Worm (Caenorhabditis elegans) whole organism, L1 larva: ENCODE measurements around the gene Y116A8A.4.

Source experiments
- C34B4.2 ChIP-seq: sonication (generic microtip); optimal IDR thresholded peaks from 2 replicates; lab custom pipeline; 2017; ENCODE audit warnings: mild to moderate bottlenecking, missing genetic modification characterization, missing compliant biosample characterization
- ceh-82 ChIP-seq, 3 experiments: fragments of 150-350 bp in 1 of 3; sonication (generic microtip) in 2 of 3; optimal IDR thresholded peaks; 2 replicates each; lab custom pipeline; 2014 to 2017; ENCODE audit warnings: missing biosample characterization in 3 of 3, missing genetic modification characterization in 3 of 3
- efl-1 ChIP-seq, 4 experiments: fragments of 150-350 bp; optimal IDR thresholded peaks in 3 of 4; peaks in 1 of 4; 1 replicate in 1 of 4; 2 replicates in 3 of 4; lab custom pipeline; 2014; ENCODE audit warnings: missing biosample characterization in 2 of 4, missing genetic modification characterization in 2 of 4, missing genetic modification reagents in 2 of 4
- efl-3 ChIP-seq: fragments of 200-800 bp; sonication (Bioruptor generic); optimal IDR thresholded peaks from 2 replicates; lab custom pipeline; 2018; ENCODE audit warnings: mild to moderate bottlenecking, missing genetic modification characterization, missing compliant biosample characterization
- egl-13 ChIP-seq: sonication (generic microtip); optimal IDR thresholded peaks from 2 replicates; lab custom pipeline; 2016; ENCODE audit warnings: missing genotype, missing genetic modification reagents, missing genetic modification characterization, missing compliant biosample characterization
- egl-27 ChIP-seq, 2 experiments: fragments of 150-350 bp in 1 of 2; sonication (generic microtip); optimal IDR thresholded peaks; 3 replicates each; lab custom pipeline; 2017 to 2018; ENCODE audit warnings: missing biosample characterization in 2 of 2, missing genetic modification characterization in 2 of 2, missing genetic modification reagents in 2 of 2
- elt-2 ChIP-seq: sonication (generic microtip); optimal IDR thresholded peaks from 2 replicates; lab custom pipeline; 2016; ENCODE audit warnings: missing genetic modification characterization, mild to moderate bottlenecking, inconsistent platforms, missing compliant biosample characterization, missing genetic modification reagents
- ets-5 ChIP-seq: fragments of 200-800 bp; sonication (Bioruptor generic); IDR thresholded peaks from 2 replicates; pipeline ENCODE4 v1.3.6; 2022; ENCODE audit warnings: missing genetic modification characterization, missing compliant biosample characterization
- fkh-10 ChIP-seq: sonication (generic microtip); optimal IDR thresholded peaks from 2 replicates; lab custom pipeline; 2017; ENCODE audit warnings: missing biosample characterization, missing genetic modification reagents, missing genetic modification characterization
- grh-1 ChIP-seq: fragments of 200-800 bp; sonication (Bioruptor generic); IDR thresholded peaks from 2 replicates; pipeline ENCODE4 v1.3.6; 2022; ENCODE audit warnings: missing genetic modification reagents, missing genetic modification characterization, missing compliant biosample characterization
- lin-13 ChIP-seq: fragments of 150-350 bp; optimal IDR thresholded peaks from 2 replicates; lab custom pipeline; 2014; ENCODE audit warnings: missing biosample characterization, missing genetic modification reagents, missing genetic modification characterization
- lin-35 ChIP-seq, 2 experiments: fragments of 150-350 bp; optimal IDR thresholded peaks; 2 replicates each; lab custom pipeline; 2014; ENCODE audit warnings: missing biosample characterization in 2 of 2, missing genetic modification characterization in 2 of 2, missing genetic modification reagents in 2 of 2
- lin-39 ChIP-seq: fragments of 150-350 bp; optimal IDR thresholded peaks from 2 replicates; lab custom pipeline; 2014; ENCODE audit warnings: missing biosample characterization, missing genetic modification reagents, missing genetic modification characterization
- lir-3 ChIP-seq: sonication (generic microtip); optimal IDR thresholded peaks from 2 replicates; lab custom pipeline; 2016; ENCODE audit warnings: mild to moderate bottlenecking, missing genetic modification characterization, moderate library complexity, missing compliant biosample characterization; ENCODE audit not compliant: poor library complexity
- lsy-2 ChIP-seq, 2 experiments: fragments of 150-350 bp; optimal IDR thresholded peaks; 2 replicates each; lab custom pipeline; 2014; ENCODE audit warnings: missing biosample characterization in 2 of 2, missing genetic modification characterization in 2 of 2
- mab-9 ChIP-seq: fragments of 200-800 bp; sonication (Bioruptor generic); IDR thresholded peaks from 2 replicates; pipeline ENCODE4 v1.3.6; 2022; ENCODE audit warnings: missing genetic modification reagents, missing genetic modification characterization, missing compliant biosample characterization
- mdl-1 ChIP-seq, 2 experiments: fragments of 150-350 bp; optimal IDR thresholded peaks; 2 replicates each; lab custom pipeline; 2014 to 2017; ENCODE audit warnings: missing biosample characterization in 2 of 2, missing genetic modification characterization in 2 of 2, inconsistent platforms in 1 of 2
- mep-1 ChIP-seq: fragments of 150-350 bp; optimal IDR thresholded peaks from 2 replicates; lab custom pipeline; 2014; ENCODE audit warnings: missing biosample characterization, missing genetic modification characterization
- nhr-11 ChIP-seq: fragments of 150-350 bp; optimal IDR thresholded peaks from 2 replicates; lab custom pipeline; 2014; ENCODE audit warnings: missing biosample characterization, missing genetic modification characterization
- nhr-12 ChIP-seq: sonication (generic microtip); optimal IDR thresholded peaks from 2 replicates; lab custom pipeline; 2017; ENCODE audit warnings: missing biosample characterization, missing genetic modification characterization
- nhr-47 ChIP-seq: sonication (generic microtip); optimal IDR thresholded peaks from 2 replicates; lab custom pipeline; 2016; ENCODE audit warnings: mild to moderate bottlenecking, missing genetic modification characterization, moderate library complexity, missing compliant biosample characterization
- nhr-71 ChIP-seq: sonication (generic microtip); optimal IDR thresholded peaks from 2 replicates; lab custom pipeline; 2016; ENCODE audit warnings: mild to moderate bottlenecking, missing genetic modification characterization, moderate library complexity, missing compliant biosample characterization
- nhr-90 ChIP-seq: sonication (generic microtip); optimal IDR thresholded peaks from 2 replicates; lab custom pipeline; 2016; ENCODE audit warnings: mild to moderate bottlenecking, missing genetic modification characterization, missing compliant biosample characterization; ENCODE audit not compliant: poor library complexity
- rnt-1 ChIP-seq: sonication (generic microtip); optimal IDR thresholded peaks from 2 replicates; lab custom pipeline; 2016; ENCODE audit warnings: mild to moderate bottlenecking, missing genetic modification characterization, moderate library complexity, missing compliant biosample characterization
- skn-1 ChIP-seq: fragments of 150-350 bp; optimal IDR thresholded peaks from 2 replicates; lab custom pipeline; 2014; ENCODE audit warnings: missing biosample characterization, missing genetic modification characterization
- snu-23 ChIP-seq: sonication (generic microtip); optimal IDR thresholded peaks from 2 replicates; lab custom pipeline; 2016; ENCODE audit warnings: missing genetic modification characterization, missing compliant biosample characterization
- sup-37 ChIP-seq: fragments of 200-800 bp; sonication (Bioruptor generic); optimal IDR thresholded peaks from 2 replicates; lab custom pipeline; 2018; ENCODE audit warnings: mild to moderate bottlenecking, missing genetic modification characterization, missing compliant biosample characterization
- tbx-2 ChIP-seq: sonication (generic microtip); optimal IDR thresholded peaks from 2 replicates; lab custom pipeline; 2016; ENCODE audit warnings: missing genetic modification characterization, missing compliant biosample characterization
- unc-62 ChIP-seq: fragments of 150-350 bp; optimal IDR thresholded peaks from 2 replicates; lab custom pipeline; 2014; ENCODE audit warnings: missing biosample characterization, missing genetic modification reagents, missing genetic modification characterization
- vab-15 ChIP-seq: sonication (generic microtip); optimal IDR thresholded peaks from 2 replicates; lab custom pipeline; 2017; ENCODE audit warnings: missing genotype, mild to moderate bottlenecking, missing genetic modification characterization, missing compliant biosample characterization
- zip-4 ChIP-seq: fragments of 200-800 bp; sonication (Bioruptor generic); optimal IDR thresholded peaks from 2 replicates; lab custom pipeline; 2018; ENCODE audit warnings: mild to moderate bottlenecking, missing genetic modification characterization, moderate library complexity, missing compliant biosample characterization
- ztf-11 ChIP-seq, 2 experiments: sonication (generic microtip); optimal IDR thresholded peaks; 2 replicates each; lab custom pipeline; 2016 to 2017; ENCODE audit warnings: missing genetic modification characterization in 2 of 2, missing biosample characterization in 1 of 2, missing compliant biosample characterization in 1 of 2
- ztf-4 ChIP-seq: fragments of 150-350 bp; optimal IDR thresholded peaks from 2 replicates; lab custom pipeline; 2014; ENCODE audit warnings: missing biosample characterization, missing genetic modification characterization

The Y116A8A.4 gene

DNA sequence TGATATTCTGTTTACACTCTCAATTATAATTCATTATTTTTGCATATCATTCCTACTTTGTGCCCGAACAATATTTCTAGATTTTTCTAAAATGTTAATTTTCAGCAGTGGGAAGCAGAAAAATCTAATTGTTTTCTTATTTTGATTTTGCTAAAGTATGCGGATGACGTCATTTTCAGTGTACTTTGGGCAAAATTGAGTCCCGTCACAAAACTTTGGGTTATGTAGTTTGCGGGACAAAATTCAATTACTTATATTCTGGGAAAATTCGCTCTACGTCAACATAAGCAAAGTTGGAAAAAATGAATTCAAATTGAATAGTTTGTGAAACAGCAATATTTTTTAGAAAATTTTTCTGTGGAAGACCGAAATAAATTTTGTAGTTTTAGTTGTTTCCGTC is 10.5 kb upstream of the Y116A8A.4 start:
- TF ChIP-seq nhr-71 (tag; lab: Kevin White, UChicago) (peak; percentile 32), elt-2 (no peak), zip-4 (GFP tag; lab: Kevin White, UChicago) (no peak), mep-1 (tag; lab: Kevin White, UChicago) (no peak), lsy-2 (tag; optimal IDR thresholded peaks at IDR 0.05; lab: Kevin White, UChicago) (no peak), ztf-4 (tag; lab: Kevin White, UChicago) (no peak), efl-1 (optimal IDR thresholded peaks at IDR 0.05; lab: Kevin White, UChicago) (no peak), efl-1 (GFP tag; optimal IDR thresholded peaks at IDR 0.05 in 1 of 2; lab: Kevin White, UChicago) (peak in 1 of 2 experiments; percentile 7), skn-1 (tag; lab: Kevin White, UChicago) (no peak), C34B4.2 (tag; lab: Kevin White, UChicago) (no peak), unc-62 (GFP tag; lab: Kevin White, UChicago) (no peak), mab-9 (GFP tag; lab: Robert Waterston, UW) (no peak), ztf-11 (tag; optimal IDR thresholded peaks at IDR 0.05; lab: Kevin White, UChicago) (no peak), vab-15 (tag; lab: Kevin White, UChicago) (no peak), nhr-47 (peak; percentile 5)

- no peak for TF ChIP-seq fkh-10 (GFP tag; lab: Kevin White, UChicago)
- TF ChIP-seq grh-1 = no peak
- no peak for TF ChIP-seq ets-5 (GFP tag; lab: Robert Waterston, UW)
- TF ChIP-seq efl-3 (GFP tag; lab: Kevin White, UChicago) = no peak
- TF ChIP-seq snu-23 (GFP tag; lab: Kevin White, UChicago) = no peak
- no peak for TF ChIP-seq nhr-90 (tag; lab: Kevin White, UChicago)
- TF ChIP-seq mdl-1 (tag; optimal IDR thresholded peaks at IDR 0.05; lab: Kevin White, UChicago) = no peak
- TF ChIP-seq lin-13 (GFP tag; lab: Kevin White, UChicago) = no peak
- no peak for TF ChIP-seq mab-9 (GFP tag; lab: Robert Waterston, UW)
- no peak for TF ChIP-seq egl-27 (tag; optimal IDR thresholded peaks at IDR 0.05; lab: Kevin White, UChicago)
- TF ChIP-seq nhr-11 (tag; lab: Kevin White, UChicago) = no peak
- no peak for TF ChIP-seq lin-35 (GFP tag; optimal IDR thresholded peaks at IDR 0.05; lab: Kevin White, UChicago)
- no peak for TF ChIP-seq tbx-2
- TF ChIP-seq elt-2 = no peak
- no peak for TF ChIP-seq nhr-12 (tag; lab: Kevin White, UChicago)
- no peak for TF ChIP-seq efl-1 (optimal IDR thresholded peaks at IDR 0.05; lab: Kevin White, UChicago)
- no peak for TF ChIP-seq efl-1 (GFP tag; optimal IDR thresholded peaks at IDR 0.05 in 1 of 2; lab: Kevin White, UChicago)
- no peak for TF ChIP-seq egl-13 (tag; lab: Kevin White, UChicago)
- TF ChIP-seq lin-39 (tag; lab: Kevin White, UChicago) = no peak
- TF ChIP-seq rnt-1 = no peak
Measured at ce11 chrIV:16813825-16814224, 8.8 kb upstream of the Y116A8A.4 start, which contains the start of gene Y116A8A.2. Gene Y116A8A.2 (minus strand): TSS chrIV:16813925.

DNA sequence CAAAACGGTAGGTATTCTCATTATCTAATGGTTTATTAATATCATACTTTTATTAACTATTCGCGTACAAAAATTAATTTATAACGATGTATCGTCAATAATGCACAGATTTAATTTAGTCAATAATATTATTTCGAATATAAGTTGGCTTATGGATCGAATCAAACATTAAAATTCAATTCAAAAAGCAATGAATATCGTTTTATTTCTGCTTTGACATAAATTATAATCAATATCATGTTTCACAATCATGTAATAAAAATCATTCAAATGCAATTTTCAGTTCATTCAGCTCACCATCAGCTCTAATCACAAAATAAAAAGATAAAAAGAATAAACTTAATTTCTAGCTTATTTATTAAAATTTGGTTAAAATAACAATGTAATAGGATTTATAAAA is 6.1 kb downstream of the Y116A8A.4 start, which contains the start of gene Y116A8A.6:
Gene Y116A8A.6 (minus strand): TSS at position 101 of the 400 bp plus-strand sequence.
- TF ChIP-seq ceh-82 (tag; optimal IDR thresholded peaks at IDR 0.05; lab: Kevin White, UChicago) = no peak
- TF ChIP-seq sup-37 (GFP tag; lab: Kevin White, UChicago) = no peak
- TF ChIP-seq nhr-12 (tag; lab: Kevin White, UChicago) = no peak

ce11 chrIV:16829896-16830295 is 7.3 kb downstream of the Y116A8A.4 start, which contains the start of gene Y116A8A.7:
Gene Y116A8A.7 (plus strand): TSS chrIV:16830196.
- TF ChIP-seq lir-3 = no peak
- no peak for TF ChIP-seq efl-1 (optimal IDR thresholded peaks at IDR 0.05; lab: Kevin White, UChicago)
- peak in 1 of 2 experiments; percentile 57 for TF ChIP-seq efl-1 (GFP tag; optimal IDR thresholded peaks at IDR 0.05 in 1 of 2; lab: Kevin White, UChicago)
